Worm (Caenorhabditis elegans): ENCODE data around the gene rps-29.

DNA sequence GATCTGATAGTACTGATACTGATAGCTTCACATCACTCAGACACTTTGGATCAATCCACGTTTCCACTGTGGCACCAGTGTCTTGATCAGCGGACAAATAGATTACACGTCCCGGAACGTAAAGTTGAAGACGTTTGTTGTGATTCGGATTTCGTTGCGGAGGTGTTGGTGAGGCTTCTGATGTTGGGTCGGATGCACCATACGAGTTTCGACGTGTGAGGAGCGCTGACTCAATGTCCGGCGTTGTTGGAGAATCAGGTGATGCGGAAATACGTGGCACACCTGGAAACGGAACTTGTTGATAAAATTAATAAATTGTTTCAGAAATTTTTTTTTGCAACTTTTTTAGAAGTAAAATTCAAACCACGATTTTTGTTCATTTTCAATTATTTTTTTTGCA lies 15.3 kb upstream of the rps-29 start, which contains the start of gene alh-11:
- TF ChIP-seq nhr-76 (tag; optimal IDR thresholded peaks at IDR 0.05) (no peak), mab-5 (tag; optimal IDR thresholded peaks at IDR 0.05) (no peak), ztf-11 (tag; optimal IDR thresholded peaks at IDR 0.05) (no peak), drap-1 (GFP tag; optimal IDR thresholded peaks at IDR 0.05) (no peak), unc-39 (tag; optimal IDR thresholded peaks at IDR 0.05) (no peak), nhr-12 (tag; optimal IDR thresholded peaks at IDR 0.05) (no peak), unc-120 (tag; optimal IDR thresholded peaks at IDR 0.05; ENCODE audit: poor library complexity, severe bottlenecking) (no peak), hlh-1 (tag; optimal IDR thresholded peaks at IDR 0.05) (no peak), pha-4 (tag; optimal IDR thresholded peaks at IDR 0.05) (no peak), nhr-237 (tag; optimal IDR thresholded peaks at IDR 0.05) (no peak), unc-62 (GFP tag; optimal IDR thresholded peaks at IDR 0.05) (no peak), M03D4.4 (tag; optimal IDR thresholded peaks at IDR 0.05) (no peak), nhr-28 (tag; optimal IDR thresholded peaks at IDR 0.05) (no peak), tbx-8 (GFP tag; optimal IDR thresholded peaks at IDR 0.05) (no peak)

Data from whole organism, mixed stage, embryonic.